Fruit fly (Drosophila melanogaster) whole organism: ENCODE data around the gene CG33288.

Experiments used
- CG8478 ChIP-seq: fragments of >200 bp; optimal IDR thresholded peaks from 2 replicates; lab custom pipeline; 2018; ENCODE audit warnings: inconsistent platforms
- Dll ChIP-seq: fragments of >200 bp; optimal IDR thresholded peaks from 2 replicates; lab custom pipeline; 2017
- EcR ChIP-seq, 2 experiments: fragments of >200 bp; optimal IDR thresholded peaks; 2 replicates each; lab custom pipeline; 2017; ENCODE audit warnings: missing biosample characterization in 2 of 2, missing genetic modification characterization in 2 of 2, missing genetic modification reagents in 2 of 2
- pan ChIP-seq: fragments of >200 bp; optimal IDR thresholded peaks from 2 replicates; lab custom pipeline; 2017
- psq ChIP-seq: fragments of >200 bp; optimal IDR thresholded peaks from 2 replicates; lab custom pipeline; 2017
- usp ChIP-seq: fragments of >200 bp; optimal IDR thresholded peaks from 2 replicates; lab custom pipeline; 2017; ENCODE audit warnings: missing biosample characterization, missing genetic modification characterization, mixed read lengths

The CG33288 gene

dm6 chr3L:21441216-21441813 lies 13.7 kb downstream of the CG33288 start, which contains the start of gene CG5664:
CG5664 (minus strand) TSS chr3L:21441363.
- no peak for TF ChIP-seq CG8478 (lab: Kevin White, UChicago)
- TF ChIP-seq usp (GFP tag; lab: Kevin White, UChicago): no peak

dm6 chr3L:21444719-21445118 lies 17.1 kb downstream of the CG33288 start, which contains the start of gene Alp1:
Alp1 (minus strand) TSS chr3L:21444819.
- TF ChIP-seq CG8478 (lab: Kevin White, UChicago): no peak
- TF ChIP-seq pan (lab: Kevin White, UChicago): peak; percentile 29

- TF ChIP-seq EcR (GFP tag; optimal IDR thresholded peaks at IDR 0.05; lab: Kevin White, UChicago): no peak
These were observed 18.1 kb downstream of the CG33288 start, which contains the start of gene Syx7 for dm6 chr3L:21445704-21446103. Syx7 (plus strand) TSS chr3L:21445834.

- TF ChIP-seq psq (no peak), CG8478 (lab: Kevin White, UChicago) (no peak), pan (lab: Kevin White, UChicago) (no peak), Dll (lab: Kevin White, UChicago) (no peak), usp (GFP tag; lab: Kevin White, UChicago) (no peak), EcR (GFP tag; optimal IDR thresholded peaks at IDR 0.05; lab: Kevin White, UChicago) (no peak)
These were observed 21.7 kb downstream of the CG33288 start for dm6 chr3L:21449336-21449735.

- no peak for TF ChIP-seq pan (lab: Kevin White, UChicago)
- TF ChIP-seq Dll (lab: Kevin White, UChicago): no peak
- no peak for TF ChIP-seq CG8478 (lab: Kevin White, UChicago)
- no peak for TF ChIP-seq psq
- TF ChIP-seq EcR (GFP tag; optimal IDR thresholded peaks at IDR 0.05; lab: Kevin White, UChicago): no peak
- TF ChIP-seq usp (GFP tag; lab: Kevin White, UChicago): no peak
These were observed 22.9 kb downstream of the CG33288 start for dm6 chr3L:21450486-21450885.

DNA sequence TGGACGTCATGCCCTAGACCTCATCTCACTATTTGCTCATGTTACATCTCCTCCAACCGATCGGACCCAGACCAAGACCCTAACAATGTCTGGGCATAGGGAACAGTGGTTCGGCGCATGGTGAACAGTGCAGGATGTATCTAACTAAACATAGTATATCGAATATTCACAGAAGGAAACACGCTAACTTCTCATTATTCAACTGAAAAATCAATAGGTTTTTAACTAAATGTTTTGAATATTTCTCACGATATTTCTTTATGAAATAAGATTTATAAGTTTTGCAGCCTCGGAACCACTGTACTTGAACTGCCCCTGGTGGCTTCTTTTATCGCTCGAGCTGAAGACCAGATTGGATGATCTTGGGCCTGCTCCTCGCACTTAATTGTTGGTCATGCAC lies 26.0 kb downstream of the CG33288 start:
- TF ChIP-seq EcR (GFP tag; optimal IDR thresholded peaks at IDR 0.05; lab: Kevin White, UChicago) (no peak), psq (no peak), CG8478 (lab: Kevin White, UChicago) (no peak), Dll (lab: Kevin White, UChicago) (no peak), pan (lab: Kevin White, UChicago) (no peak), usp (GFP tag; lab: Kevin White, UChicago) (no peak)

DNA sequence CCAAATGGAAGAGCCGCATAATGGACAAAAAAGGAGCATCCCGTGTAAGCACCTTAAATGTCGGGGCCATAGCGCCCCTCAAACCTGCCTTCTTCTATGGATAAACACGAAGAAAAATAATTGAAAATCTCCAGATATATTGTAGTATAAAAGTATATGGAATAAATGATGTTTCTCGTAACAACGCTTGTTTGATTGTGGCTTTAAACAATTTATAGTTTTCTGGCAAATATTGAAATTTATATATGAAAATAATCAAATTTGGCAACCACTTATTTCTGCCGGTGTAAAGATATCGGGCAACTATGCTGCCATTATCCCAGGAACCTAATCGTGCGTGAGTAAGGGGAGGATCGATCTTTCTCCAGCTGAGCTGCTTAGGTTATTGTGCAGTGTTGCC lies 27.6 kb downstream of the CG33288 start:
- TF ChIP-seq EcR (GFP tag; optimal IDR thresholded peaks at IDR 0.05; lab: Kevin White, UChicago) (no peak), Dll (lab: Kevin White, UChicago) (no peak), CG8478 (lab: Kevin White, UChicago) (no peak), pan (lab: Kevin White, UChicago) (no peak), psq (no peak), usp (GFP tag; lab: Kevin White, UChicago) (no peak)

DNA sequence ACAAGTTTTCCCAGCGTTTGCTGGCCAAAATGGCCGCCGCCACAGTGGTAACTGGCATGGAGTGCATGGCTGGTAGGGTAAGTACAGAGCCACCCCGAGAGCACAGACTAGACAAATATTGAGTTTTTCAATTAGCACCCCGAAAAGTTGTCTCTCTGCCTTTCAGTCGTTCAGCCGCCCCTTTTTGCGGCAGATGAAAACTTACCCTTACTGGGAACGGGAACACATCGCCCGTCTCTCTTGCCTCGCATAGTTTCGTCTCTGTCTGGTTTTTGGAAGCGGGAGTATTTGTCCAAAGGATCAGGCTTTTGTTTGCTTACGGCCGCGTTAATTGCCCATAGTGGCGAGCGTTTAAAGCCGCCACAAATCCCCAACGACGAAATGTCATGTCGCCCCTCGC lies 31.1 kb downstream of the CG33288 start:
- TF ChIP-seq CG8478 (lab: Kevin White, UChicago): no peak
- TF ChIP-seq Dll (lab: Kevin White, UChicago): no peak
- TF ChIP-seq psq: no peak
- no peak for TF ChIP-seq EcR (GFP tag; optimal IDR thresholded peaks at IDR 0.05; lab: Kevin White, UChicago)
- no peak for TF ChIP-seq pan (lab: Kevin White, UChicago)
- TF ChIP-seq usp (GFP tag; lab: Kevin White, UChicago): no peak

DNA sequence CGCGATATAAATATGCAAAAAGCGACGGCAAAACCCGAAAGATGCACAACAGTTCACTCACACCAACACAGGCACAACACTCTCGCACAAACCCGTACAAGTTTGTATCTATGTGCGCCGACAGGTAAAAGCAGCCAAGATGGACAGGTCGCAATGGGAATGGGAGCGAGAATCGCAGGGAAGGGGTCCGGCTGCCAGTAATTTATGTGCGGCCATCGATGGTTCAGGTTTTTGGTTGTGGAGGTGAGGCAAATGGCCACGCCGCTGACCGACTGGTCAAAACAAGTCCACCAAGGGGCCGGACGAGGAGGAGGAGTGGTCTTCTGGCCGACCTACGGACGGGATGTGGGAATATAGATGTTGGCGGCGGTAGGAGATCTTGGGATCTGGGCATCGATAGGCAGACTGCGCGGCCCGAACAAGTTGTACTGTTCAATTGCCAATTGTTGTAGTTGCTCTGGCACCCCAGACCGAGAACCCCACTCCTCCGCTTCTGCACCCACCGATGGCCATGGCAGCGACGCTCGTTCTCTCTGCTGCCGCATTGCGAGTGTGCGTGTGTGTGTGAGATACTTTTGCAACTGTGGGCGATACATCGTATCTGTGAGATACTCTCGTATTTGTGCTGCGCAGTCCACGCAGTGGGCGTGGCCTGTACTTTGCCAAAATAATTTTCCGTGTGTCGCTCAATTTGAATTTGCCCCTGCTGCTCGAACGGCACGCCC lies 32.7 kb downstream of the CG33288 start:
- peak; percentile 34 for TF ChIP-seq Dll (lab: Kevin White, UChicago)
- no peak for TF ChIP-seq psq
- no peak for TF ChIP-seq pan (lab: Kevin White, UChicago)
- no peak for TF ChIP-seq usp (GFP tag; lab: Kevin White, UChicago)

dm6 chr3L:21462860-21463259 lies 35.3 kb downstream of the CG33288 start:
- TF ChIP-seq Dll (lab: Kevin White, UChicago) (no peak), psq (no peak), EcR (GFP tag; optimal IDR thresholded peaks at IDR 0.05; lab: Kevin White, UChicago) (no peak), usp (GFP tag; lab: Kevin White, UChicago) (no peak), pan (lab: Kevin White, UChicago) (no peak), CG8478 (lab: Kevin White, UChicago) (no peak)

dm6 chr3L:21464240-21464639 lies 36.6 kb downstream of the CG33288 start:
- TF ChIP-seq CG8478 (lab: Kevin White, UChicago): no peak
- no peak for TF ChIP-seq psq
- no peak for TF ChIP-seq EcR (GFP tag; optimal IDR thresholded peaks at IDR 0.05; lab: Kevin White, UChicago)
- TF ChIP-seq Dll (lab: Kevin White, UChicago): no peak
- no peak for TF ChIP-seq pan (lab: Kevin White, UChicago)
- no peak for TF ChIP-seq usp (GFP tag; lab: Kevin White, UChicago)
